Fruit fly (Drosophila melanogaster): ENCODE data around the gene Pi4KIIalpha.

dm6 chr3R:5547464-5547943, 15.9 kb downstream of the Pi4KIIalpha start, which contains the start of gene CG2519:
- TF ChIP-seq CG8478 (optimal IDR thresholded peaks at IDR 0.05): no peak
- TF ChIP-seq CTCF (optimal IDR thresholded peaks at IDR 0.05): peak; percentile 30 to 44

Data from S2 (cell line).